Worm (Caenorhabditis elegans): ENCODE results near the gene cln-3.3.
A peak's percentile ranks its signal among the peaks of the same experiment; 100 is the strongest.

The cln-3.3 gene

ce11 chrV:8641266-8641665, 41.6 kb upstream of the cln-3.3 start, which contains the start of gene F28A12.3:
Gene F28A12.3, minus strand, starts transcription at chrV:8641366.
- TF ChIP-seq fos-1 (tag; optimal IDR thresholded peaks at IDR 0.05) (no peak), pax-3 (tag; optimal IDR thresholded peaks at IDR 0.05) (no peak), blmp-1 (tag; optimal IDR thresholded peaks at IDR 0.05) (no peak), ceh-8 (GFP tag; optimal IDR thresholded peaks at IDR 0.05) (no peak), pqm-1 (tag; optimal IDR thresholded peaks at IDR 0.05) (no peak), alr-1 (tag; optimal IDR thresholded peaks at IDR 0.05; ENCODE audit: borderline replicate concordance) (no peak), aly-2 (tag; optimal IDR thresholded peaks at IDR 0.05) (no peak), C16A3.4 (tag; optimal IDR thresholded peaks at IDR 0.05) (no peak), efl-1 (optimal IDR thresholded peaks at IDR 0.05) (no peak), efl-1 (GFP tag; optimal IDR thresholded peaks at IDR 0.05 in 1 of 2) (peak in 1 of 2 experiments; percentile 85)

DNA sequence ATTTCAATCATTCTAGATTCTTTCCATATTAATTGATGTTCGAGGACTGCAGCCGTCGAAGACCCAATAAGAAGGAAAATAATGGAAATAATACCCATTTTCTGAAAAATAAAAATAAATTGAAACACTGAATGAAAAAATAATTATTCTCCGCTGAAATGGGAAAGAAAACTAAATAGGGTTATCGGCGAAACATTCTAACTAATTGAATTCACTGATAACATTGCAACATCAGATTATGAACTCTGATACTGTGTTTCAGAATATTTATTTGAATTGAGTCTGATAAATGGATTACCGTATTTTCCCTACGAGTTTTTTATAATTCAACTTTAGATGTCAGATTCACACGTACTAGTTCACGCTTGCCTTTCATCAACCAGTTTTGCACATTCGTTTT, 39.8 kb upstream of the cln-3.3 start, which contains the start of gene asp-13:
Gene asp-13 (minus strand): TSS at position 101 of the 400 bp plus-strand sequence.
- TF ChIP-seq F16B12.6 (tag; optimal IDR thresholded peaks at IDR 0.05) (no peak), elt-2 (tag; optimal IDR thresholded peaks at IDR 0.05) (peak; percentile 22)

DNA sequence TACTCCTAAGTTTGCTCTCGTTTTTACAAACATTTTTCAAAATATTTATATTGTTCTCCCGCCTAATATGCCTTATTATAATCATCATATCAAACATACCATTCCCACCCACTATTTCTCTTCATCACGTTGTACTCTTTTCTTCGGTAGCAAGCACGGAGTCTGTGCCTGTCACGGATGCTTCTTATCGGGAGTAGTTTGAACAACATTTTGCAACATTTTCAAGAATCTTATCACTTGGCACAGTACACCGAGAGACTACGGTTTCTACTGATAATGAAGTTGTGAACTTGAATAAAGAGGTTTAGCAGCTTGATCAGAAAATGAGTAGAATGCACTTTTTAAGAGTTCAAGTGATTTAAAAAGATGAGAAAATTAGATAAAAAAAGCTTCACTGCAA, 34.6 kb upstream of the cln-3.3 start:
- peak; percentile 1 for TF ChIP-seq pax-3 (tag; optimal IDR thresholded peaks at IDR 0.05)
- TF ChIP-seq alr-1 (tag; optimal IDR thresholded peaks at IDR 0.05; ENCODE audit: borderline replicate concordance): no peak
- no peak for TF ChIP-seq ama-1 (optimal IDR thresholded peaks at IDR 0.05)
- TF ChIP-seq ztf-11 (tag; optimal IDR thresholded peaks at IDR 0.05): no peak
- TF ChIP-seq swsn-7 (tag; optimal IDR thresholded peaks at IDR 0.05): no peak
- no peak for TF ChIP-seq unc-98 (GFP tag; IDR thresholded peaks at IDR 0.05)
- TF ChIP-seq aly-2 (tag; optimal IDR thresholded peaks at IDR 0.05): no peak
- no peak for TF ChIP-seq efl-3 (GFP tag; optimal IDR thresholded peaks at IDR 0.05)
- no peak for TF ChIP-seq nhr-12 (tag; optimal IDR thresholded peaks at IDR 0.05)
- no peak for TF ChIP-seq nhr-47 (tag; optimal IDR thresholded peaks at IDR 0.05)
- peak in 1 of 2 experiments; percentile 22 for TF ChIP-seq lin-35 (GFP tag; optimal IDR thresholded peaks at IDR 0.05)
- no peak for TF ChIP-seq fos-1 (tag; optimal IDR thresholded peaks at IDR 0.05)
- no peak for TF ChIP-seq unc-86 (tag; optimal IDR thresholded peaks at IDR 0.05)
- TF ChIP-seq tbx-2 (tag; optimal IDR thresholded peaks at IDR 0.05): no peak
- no peak for TF ChIP-seq mef-2 (tag; optimal IDR thresholded peaks at IDR 0.05)
- no peak for TF ChIP-seq unc-62 (GFP tag; optimal IDR thresholded peaks at IDR 0.05)
- TF ChIP-seq mdl-1 (tag; optimal IDR thresholded peaks at IDR 0.05): no peak
- TF ChIP-seq egl-27 (tag; optimal IDR thresholded peaks at IDR 0.05): no peak
- no peak for TF ChIP-seq nhr-11 (tag; optimal IDR thresholded peaks at IDR 0.05)
- TF ChIP-seq snpc-4 (tag; optimal IDR thresholded peaks at IDR 0.05): no peak
- TF ChIP-seq pqm-1 (tag; optimal IDR thresholded peaks at IDR 0.05): peak; percentile 57
- peak; percentile 12 for TF ChIP-seq nhr-20 (tag; optimal IDR thresholded peaks at IDR 0.05)
- no peak for TF ChIP-seq mab-9 (GFP tag; IDR thresholded peaks at IDR 0.05)
- no peak for TF ChIP-seq lin-39 (tag; optimal IDR thresholded peaks at IDR 0.05)
- peak; percentile 94 for TF ChIP-seq elt-2 (tag; optimal IDR thresholded peaks at IDR 0.05)
- peak; percentile 34 for TF ChIP-seq lin-14 (GFP tag; optimal IDR thresholded peaks at IDR 0.05)
- no peak for TF ChIP-seq ces-1 (GFP tag; optimal IDR thresholded peaks at IDR 0.05)
- peak in 1 of 2 experiments; percentile 16 for TF ChIP-seq lsy-2 (tag; optimal IDR thresholded peaks at IDR 0.05)
- TF ChIP-seq ztf-4 (tag; optimal IDR thresholded peaks at IDR 0.05): no peak
- no peak for TF ChIP-seq nhr-19 (GFP tag; conservative IDR thresholded peaks at IDR 0.05)
- no peak for TF ChIP-seq Y116A8C.19 (tag; optimal IDR thresholded peaks at IDR 0.05; ENCODE audit: borderline replicate concordance)
- TF ChIP-seq unc-30 (tag; optimal IDR thresholded peaks at IDR 0.05): no peak

- TF ChIP-seq hpl-2 (GFP tag; optimal IDR thresholded peaks at IDR 0.05): no peak
- TF ChIP-seq lin-14 (GFP tag; optimal IDR thresholded peaks at IDR 0.05): no peak
- no peak for TF ChIP-seq ces-1 (GFP tag; optimal IDR thresholded peaks at IDR 0.05)
- TF ChIP-seq alr-1 (tag; optimal IDR thresholded peaks at IDR 0.05; ENCODE audit: borderline replicate concordance): no peak
- TF ChIP-seq C16A3.4 (tag; optimal IDR thresholded peaks at IDR 0.05): no peak
These were observed 32.5 kb upstream of the cln-3.3 start for ce11 chrV:8650365-8650764.

Data from whole organism, L1 larva.